Worm (Caenorhabditis elegans) whole organism, late embryonic: ENCODE data around the gene F53E10.6.

Source experiments
- ahr-1 ChIP-seq: sonication (generic microtip); optimal IDR thresholded peaks from 2 replicates; lab custom pipeline; 2016; ENCODE audit warnings: missing genetic modification characterization, missing compliant biosample characterization
- ceh-48 ChIP-seq: sonication (generic microtip); optimal IDR thresholded peaks from 2 replicates; lab custom pipeline; 2016; ENCODE audit warnings: missing genetic modification characterization, inconsistent platforms, missing compliant biosample characterization
- ceh-6 ChIP-seq: fragments of 200-800 bp; sonication (Bioruptor generic); optimal IDR thresholded peaks from 2 replicates; lab custom pipeline; 2018; ENCODE audit warnings: mild to moderate bottlenecking, missing genetic modification characterization, missing compliant biosample characterization
- che-1 ChIP-seq: sonication (generic microtip); optimal IDR thresholded peaks from 2 replicates; lab custom pipeline; 2016; ENCODE audit warnings: mild to moderate bottlenecking, missing genetic modification characterization, missing compliant biosample characterization
- elt-2 ChIP-seq: sonication (generic microtip); optimal IDR thresholded peaks from 2 replicates; lab custom pipeline; 2016; ENCODE audit warnings: missing genetic modification reagents, missing genetic modification characterization, missing compliant biosample characterization
- eyg-1 ChIP-seq: sonication (generic microtip); optimal IDR thresholded peaks from 2 replicates; lab custom pipeline; 2016; ENCODE audit warnings: missing genotype, missing genetic modification characterization, missing compliant biosample characterization
- hlh-6 ChIP-seq: sonication (generic microtip); optimal IDR thresholded peaks from 2 replicates; lab custom pipeline; 2016; ENCODE audit warnings: missing genotype, missing genetic modification characterization, missing compliant biosample characterization
- lim-6 ChIP-seq: sonication (generic microtip); optimal IDR thresholded peaks from 2 replicates; lab custom pipeline; 2016; ENCODE audit warnings: missing genetic modification characterization, missing compliant biosample characterization
- nhr-11 ChIP-seq: fragments of 150-350 bp; optimal IDR thresholded peaks from 2 replicates; lab custom pipeline; 2014; ENCODE audit warnings: missing biosample characterization, missing genetic modification characterization
- pat-9 ChIP-seq: fragments of 200-800 bp; sonication (Bioruptor generic); optimal IDR thresholded peaks from 2 replicates; lab custom pipeline; 2018; ENCODE audit warnings: mild to moderate bottlenecking, missing genetic modification characterization, moderate library complexity, missing compliant biosample characterization
- unc-86 ChIP-seq: sonication (generic microtip); optimal IDR thresholded peaks from 2 replicates; lab custom pipeline; 2016; ENCODE audit warnings: missing genetic modification characterization, missing compliant biosample characterization

DNA sequence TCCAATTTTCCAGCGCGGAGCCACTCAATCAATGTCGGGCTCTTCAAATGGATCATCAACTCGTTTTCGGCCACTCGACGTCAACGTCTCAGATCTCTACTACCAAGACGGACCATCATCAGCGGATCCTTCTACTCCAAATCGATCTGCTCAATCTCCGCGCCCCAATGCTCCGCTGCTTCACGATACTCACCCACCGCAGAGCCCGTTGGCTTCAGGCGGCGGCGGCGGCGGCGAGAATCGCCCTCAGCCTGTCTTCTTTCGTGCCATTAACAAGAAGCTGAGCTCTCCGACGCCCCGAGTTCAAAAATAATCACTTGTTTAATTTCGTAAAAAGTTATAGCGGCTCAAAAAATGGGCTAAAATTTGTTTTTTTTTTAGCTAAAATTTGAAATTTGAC lies 43.2 kb upstream of the F53E10.6 start:
- TF ChIP-seq ceh-48 (no peak), ahr-1 (tag; lab: Kevin White, UChicago) (no peak), lim-6 (no peak), unc-86 (tag; lab: Kevin White, UChicago) (no peak), nhr-11 (no peak), che-1 (no peak), hlh-6 (tag; lab: Kevin White, UChicago) (no peak), pat-9 (tag; lab: Kevin White, UChicago) (no peak), eyg-1 (tag; lab: Kevin White, UChicago) (no peak), ceh-6 (GFP tag; lab: Kevin White, UChicago) (no peak), elt-2 (no peak)
